Worm (Caenorhabditis elegans) whole organism, mixed stage, embryonic: ENCODE measurements around the gene F16B4.2.

Experiments
- M03D4.4 ChIP-seq: sonication (generic microtip); optimal IDR thresholded peaks from 2 replicates; lab custom pipeline; 2017; ENCODE audit warnings: mild to moderate bottlenecking, missing genetic modification characterization, missing compliant biosample characterization
- bed-3 ChIP-seq: fragments of 200-800 bp; sonication (Bioruptor generic); optimal IDR thresholded peaks from 3 replicates; lab custom pipeline; 2018; ENCODE audit warnings: mild to moderate bottlenecking, missing genetic modification characterization, moderate library complexity, missing compliant biosample characterization
- blmp-1 ChIP-seq: fragments of 150-350 bp; optimal IDR thresholded peaks from 2 replicates; lab custom pipeline; 2014; ENCODE audit warnings: missing biosample characterization, missing genetic modification characterization
- ceh-39 ChIP-seq: fragments of 150-350 bp; optimal IDR thresholded peaks from 2 replicates; lab custom pipeline; 2014; ENCODE audit warnings: missing biosample characterization, missing genetic modification characterization
- ceh-43 ChIP-seq: fragments of 200-800 bp; sonication (Bioruptor generic); optimal IDR thresholded peaks from 2 replicates; lab custom pipeline; 2018; ENCODE audit warnings: mild to moderate bottlenecking, missing genetic modification characterization, moderate library complexity, missing compliant biosample characterization
- ceh-83 ChIP-seq: fragments of 200-800 bp; sonication (Bioruptor generic); optimal IDR thresholded peaks from 2 replicates; lab custom pipeline; 2018; ENCODE audit warnings: mild to moderate bottlenecking, missing genetic modification characterization, missing compliant biosample characterization
- ces-1 ChIP-seq: fragments of 150-350 bp; optimal IDR thresholded peaks from 2 replicates; lab custom pipeline; 2014; ENCODE audit warnings: missing biosample characterization, missing genetic modification reagents, missing genetic modification characterization
- cnd-1 ChIP-seq: fragments of 200-800 bp; sonication (Bioruptor generic); optimal IDR thresholded peaks from 2 replicates; lab custom pipeline; 2018; ENCODE audit warnings: mild to moderate bottlenecking, missing genetic modification characterization, missing compliant biosample characterization
- elt-1 ChIP-seq: sonication (generic microtip); optimal IDR thresholded peaks from 2 replicates; lab custom pipeline; 2017; ENCODE audit warnings: missing genetic modification characterization, mild to moderate bottlenecking, missing compliant biosample characterization, antibody characterized with exemption, moderate library complexity, borderline replicate concordance; ENCODE audit not compliant: insufficient read depth
- elt-3 ChIP-seq: fragments of 150-350 bp; optimal IDR thresholded peaks from 2 replicates; lab custom pipeline; 2014; ENCODE audit warnings: missing biosample characterization, missing genetic modification characterization
- flh-1 ChIP-seq: fragments of 200-800 bp; sonication (Bioruptor generic); optimal IDR thresholded peaks from 2 replicates; lab custom pipeline; 2018; ENCODE audit warnings: mild to moderate bottlenecking, missing genetic modification characterization, moderate library complexity, missing compliant biosample characterization
- ham-2 ChIP-seq: fragments of 200-800 bp; sonication (Bioruptor generic); optimal IDR thresholded peaks from 2 replicates; lab custom pipeline; 2018; ENCODE audit warnings: mild to moderate bottlenecking, missing genetic modification characterization, missing compliant biosample characterization
- hlh-1 ChIP-seq: fragments of 150-350 bp; optimal IDR thresholded peaks from 2 replicates; lab custom pipeline; 2014; ENCODE audit warnings: missing biosample characterization, missing genetic modification reagents, missing genetic modification characterization
- lin-13 ChIP-seq: fragments of 150-350 bp; optimal IDR thresholded peaks from 2 replicates; lab custom pipeline; 2014; ENCODE audit warnings: missing biosample characterization, missing genetic modification characterization
- lin-32 ChIP-seq: fragments of 200-800 bp; sonication (Bioruptor generic); optimal IDR thresholded peaks from 2 replicates; lab custom pipeline; 2018; ENCODE audit warnings: mild to moderate bottlenecking, missing genetic modification characterization, missing compliant biosample characterization
- lsy-2 ChIP-seq: fragments of 150-350 bp; optimal IDR thresholded peaks from 2 replicates; lab custom pipeline; 2014; ENCODE audit warnings: missing biosample characterization, missing genetic modification characterization
- mab-5 ChIP-seq: fragments of 150-350 bp; optimal IDR thresholded peaks from 2 replicates; lab custom pipeline; 2014; ENCODE audit warnings: missing biosample characterization, missing genetic modification characterization
- mep-1 ChIP-seq: fragments of 150-350 bp; optimal IDR thresholded peaks from 2 replicates; lab custom pipeline; 2017; ENCODE audit warnings: missing biosample characterization, missing genetic modification reagents, missing genetic modification characterization, inconsistent platforms
- mls-2 ChIP-seq: sonication (generic microtip); optimal IDR thresholded peaks from 2 replicates; lab custom pipeline; 2016; ENCODE audit warnings: mild to moderate bottlenecking, missing genetic modification characterization, moderate library complexity, missing compliant biosample characterization
- nhr-12 ChIP-seq: fragments of 150-350 bp; optimal IDR thresholded peaks from 2 replicates; lab custom pipeline; 2014; ENCODE audit warnings: missing biosample characterization, missing genetic modification characterization
- nhr-2 ChIP-seq: fragments of 150-350 bp; optimal IDR thresholded peaks from 2 replicates; lab custom pipeline; 2014; ENCODE audit warnings: missing biosample characterization, missing genetic modification characterization
- nhr-237 ChIP-seq: fragments of 150-350 bp; optimal IDR thresholded peaks from 2 replicates; lab custom pipeline; 2014; ENCODE audit warnings: missing biosample characterization, missing genetic modification characterization
- nhr-28 ChIP-seq: fragments of 150-350 bp; optimal IDR thresholded peaks from 2 replicates; lab custom pipeline; 2014; ENCODE audit warnings: missing biosample characterization, missing genetic modification characterization
- nhr-76 ChIP-seq: sonication (generic microtip); optimal IDR thresholded peaks from 2 replicates; lab custom pipeline; 2017; ENCODE audit warnings: missing biosample characterization, missing genetic modification characterization
- pha-4 ChIP-seq: fragments of 150-350 bp; optimal IDR thresholded peaks from 2 replicates; lab custom pipeline; 2018; ENCODE audit warnings: missing biosample characterization, missing genetic modification reagents, missing genetic modification characterization
- sem-2 ChIP-seq: fragments of 200-800 bp; sonication (Bioruptor generic); optimal IDR thresholded peaks from 2 replicates; lab custom pipeline; 2018; ENCODE audit warnings: mild to moderate bottlenecking, missing genetic modification characterization, missing compliant biosample characterization
- snpc-4 ChIP-seq: fragments of 150-350 bp; optimal IDR thresholded peaks from 2 replicates; lab custom pipeline; 2014; ENCODE audit warnings: missing biosample characterization, missing genetic modification characterization
- sptf-1 ChIP-seq: sonication (generic microtip); optimal IDR thresholded peaks from 2 replicates; lab custom pipeline; 2017; ENCODE audit warnings: mild to moderate bottlenecking, missing genetic modification characterization, moderate library complexity, missing compliant biosample characterization
- unc-39 ChIP-seq: fragments of 150-350 bp; optimal IDR thresholded peaks from 2 replicates; lab custom pipeline; 2014; ENCODE audit warnings: missing biosample characterization, missing genetic modification characterization
- unc-62 ChIP-seq: fragments of 150-350 bp; optimal IDR thresholded peaks from 2 replicates; lab custom pipeline; 2014; ENCODE audit warnings: missing biosample characterization, missing genetic modification reagents, missing genetic modification characterization
- zip-8 ChIP-seq: fragments of 150-350 bp; optimal IDR thresholded peaks from 2 replicates; lab custom pipeline; 2014; ENCODE audit warnings: missing biosample characterization, missing genetic modification characterization
- ztf-11 ChIP-seq: fragments of 150-350 bp; optimal IDR thresholded peaks from 2 replicates; lab custom pipeline; 2014; ENCODE audit warnings: missing biosample characterization, missing genetic modification characterization

Gene F16B4.2

DNA sequence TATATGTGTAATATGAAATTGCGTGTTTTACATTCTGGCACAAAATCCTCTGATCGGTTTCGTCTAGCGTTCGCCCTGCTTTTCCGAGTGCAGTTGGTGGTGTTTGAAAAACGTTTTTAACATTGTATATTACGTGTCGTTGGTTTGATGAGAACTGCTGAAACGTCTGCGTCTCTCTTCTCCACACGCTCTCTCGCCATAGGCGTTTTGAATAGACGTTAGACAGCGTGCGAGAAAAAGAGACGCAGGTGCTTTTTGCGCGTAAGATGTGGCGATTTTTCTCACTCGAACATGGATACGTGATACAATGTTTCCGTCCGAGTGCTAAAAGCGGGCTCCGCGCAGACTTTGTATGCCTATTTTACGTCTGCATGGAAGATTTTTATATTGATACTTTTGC, 19.7 kb downstream of the F16B4.2 start:
- TF ChIP-seq nhr-2 (tag; lab: Kevin White, UChicago) = no peak
- TF ChIP-seq elt-1 (tag; lab: Kevin White, UChicago) = no peak
- no peak for TF ChIP-seq cnd-1 (tag; lab: Kevin White, UChicago)
- TF ChIP-seq lsy-2 (tag; lab: Kevin White, UChicago) = no peak
- no peak for TF ChIP-seq nhr-237
- no peak for TF ChIP-seq lin-32 (GFP tag; lab: Kevin White, UChicago)
- no peak for TF ChIP-seq sptf-1 (tag; lab: Kevin White, UChicago)
- TF ChIP-seq unc-39 (tag; lab: Kevin White, UChicago) = no peak
- no peak for TF ChIP-seq ceh-39 (tag; lab: Kevin White, UChicago)
- TF ChIP-seq mep-1 (tag; lab: Kevin White, UChicago) = no peak
- TF ChIP-seq bed-3 (GFP tag; lab: Kevin White, UChicago) = no peak
- TF ChIP-seq elt-3 (tag; lab: Kevin White, UChicago) = no peak
- no peak for TF ChIP-seq nhr-28 (tag; lab: Kevin White, UChicago)
- no peak for TF ChIP-seq zip-8 (tag; lab: Kevin White, UChicago)
- TF ChIP-seq flh-1 (GFP tag; lab: Kevin White, UChicago) = no peak
- TF ChIP-seq lin-13 = no peak
- no peak for TF ChIP-seq mls-2 (tag; lab: Kevin White, UChicago)
- no peak for TF ChIP-seq pha-4

DNA sequence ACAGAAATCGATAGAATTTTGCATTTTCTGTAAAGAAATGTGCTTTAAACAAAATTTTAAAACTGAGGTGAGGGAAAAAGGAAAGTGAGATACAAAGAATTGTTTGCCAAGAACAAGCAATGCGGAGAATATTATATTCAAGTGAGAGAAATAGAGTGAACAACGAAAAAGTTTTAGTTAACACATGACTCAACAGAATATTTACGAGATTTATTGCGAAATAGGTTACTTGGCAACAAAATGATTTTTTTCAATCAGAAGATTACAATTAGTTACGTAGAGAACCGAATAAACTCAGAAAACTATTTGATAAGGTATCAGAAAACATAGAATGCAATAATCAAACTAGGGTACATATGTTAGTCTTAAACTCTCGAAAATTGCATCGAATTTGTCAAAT, 20.7 kb downstream of the F16B4.2 start, which contains the start of gene nhr-117:
TSS of gene nhr-117 (minus strand) at position 27 of the 400 bp plus-strand sequence.
- TF ChIP-seq nhr-12 (tag; lab: Kevin White, UChicago) = no peak
- TF ChIP-seq, all 35 proteins: peak for 0

DNA sequence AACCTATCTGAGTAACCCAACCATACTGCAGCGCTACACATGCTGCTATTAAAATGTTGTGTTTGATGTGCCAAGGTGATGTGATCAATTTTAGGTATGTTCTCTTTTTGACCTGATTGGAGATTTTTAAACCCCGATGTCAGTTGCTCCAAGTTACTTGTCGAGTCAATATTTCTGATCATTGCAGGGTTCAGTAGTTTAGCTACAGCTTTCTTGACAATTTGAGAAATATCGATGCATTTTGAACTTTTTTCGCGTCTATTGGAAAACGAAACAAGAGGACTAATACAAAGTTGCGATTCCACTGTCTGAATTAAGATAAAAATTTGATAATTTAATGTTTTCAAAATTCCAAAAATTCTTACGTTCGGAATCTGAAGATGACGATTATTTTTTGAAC, 22.6 kb downstream of the F16B4.2 start:
- TF ChIP-seq mep-1 (tag; lab: Kevin White, UChicago) (no peak), mab-5 (tag; lab: Kevin White, UChicago) (no peak), lin-13 (no peak), ceh-83 (GFP tag; lab: Kevin White, UChicago) (no peak), nhr-12 (tag; lab: Kevin White, UChicago) (no peak), bed-3 (GFP tag; lab: Kevin White, UChicago) (no peak), unc-62 (GFP tag; lab: Kevin White, UChicago) (no peak), lsy-2 (tag; lab: Kevin White, UChicago) (no peak), sptf-1 (tag; lab: Kevin White, UChicago) (no peak), nhr-237 (no peak), zip-8 (tag; lab: Kevin White, UChicago) (no peak), pha-4 (no peak), lin-32 (GFP tag; lab: Kevin White, UChicago) (no peak), unc-39 (tag; lab: Kevin White, UChicago) (no peak), ztf-11 (tag; lab: Kevin White, UChicago) (no peak), nhr-28 (tag; lab: Kevin White, UChicago) (no peak), blmp-1 (no peak)

DNA sequence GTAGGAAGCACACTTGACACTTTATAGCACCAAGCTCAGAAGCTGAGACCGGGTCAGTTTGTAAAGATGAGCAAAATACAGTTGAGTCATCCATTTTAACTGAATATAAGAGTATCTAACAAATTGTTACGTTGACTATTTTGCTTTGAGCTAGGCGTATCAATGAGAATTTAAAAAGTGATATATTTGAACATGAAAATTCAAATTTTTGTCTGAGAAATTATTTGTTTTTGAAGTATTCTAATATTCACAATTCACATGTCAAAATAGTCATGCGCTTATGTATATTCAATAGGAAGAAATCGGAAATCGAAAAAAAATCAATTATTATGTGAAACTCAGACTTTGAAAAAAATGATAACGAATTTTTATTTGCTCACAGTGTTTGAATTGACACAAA, 23.5 kb downstream of the F16B4.2 start, which contains the start of gene nhr-110:
TSS of gene nhr-110 (minus strand) at position 101 of the 400 bp plus-strand sequence.
- TF ChIP-seq pha-4 = no peak
- no peak for TF ChIP-seq cnd-1 (tag; lab: Kevin White, UChicago)
- TF ChIP-seq nhr-237 = no peak
- no peak for TF ChIP-seq flh-1 (GFP tag; lab: Kevin White, UChicago)
- no peak for TF ChIP-seq lin-32 (GFP tag; lab: Kevin White, UChicago)
- TF ChIP-seq hlh-1 = no peak
- no peak for TF ChIP-seq blmp-1
- TF ChIP-seq sptf-1 (tag; lab: Kevin White, UChicago) = no peak
- TF ChIP-seq ceh-39 (tag; lab: Kevin White, UChicago) = no peak
- TF ChIP-seq sem-2 (GFP tag; lab: Kevin White, UChicago) = no peak
- TF ChIP-seq ces-1 (GFP tag; lab: Kevin White, UChicago) = no peak
- TF ChIP-seq nhr-2 (tag; lab: Kevin White, UChicago) = no peak
- no peak for TF ChIP-seq snpc-4 (tag; lab: Kevin White, UChicago)
- no peak for TF ChIP-seq mls-2 (tag; lab: Kevin White, UChicago)
- no peak for TF ChIP-seq M03D4.4

DNA sequence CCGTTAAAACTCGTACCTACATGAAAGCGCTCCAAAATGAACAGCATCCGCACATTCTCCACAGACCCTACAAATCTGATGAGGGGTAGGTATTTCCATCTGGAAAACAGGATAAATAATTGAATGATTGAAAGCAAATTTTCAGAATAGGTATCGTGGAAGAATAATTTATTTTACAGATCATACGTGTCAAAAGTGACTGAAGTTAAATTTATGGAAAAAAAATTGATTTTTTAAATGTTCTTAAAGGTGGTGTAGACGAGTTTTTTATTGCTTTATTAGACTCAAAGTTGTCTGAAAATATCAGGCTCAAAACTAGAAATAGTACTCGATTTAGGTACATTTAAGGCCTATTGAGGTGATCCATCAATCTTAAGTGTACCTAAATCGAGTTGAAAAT, 25.9 kb downstream of the F16B4.2 start, which contains the start of gene nhr-237:
TSS of gene nhr-237 (minus strand) at position 101 of the 400 bp plus-strand sequence.
- TF ChIP-seq ceh-83 (GFP tag; lab: Kevin White, UChicago) = no peak
- TF ChIP-seq hlh-1 = no peak
- no peak for TF ChIP-seq nhr-12 (tag; lab: Kevin White, UChicago)
- no peak for TF ChIP-seq mls-2 (tag; lab: Kevin White, UChicago)
- TF ChIP-seq sem-2 (GFP tag; lab: Kevin White, UChicago) = no peak
- TF ChIP-seq blmp-1 = no peak
- TF ChIP-seq nhr-76 (tag; lab: Kevin White, UChicago) = no peak
- TF ChIP-seq mep-1 (tag; lab: Kevin White, UChicago) = no peak
- no peak for TF ChIP-seq ceh-43 (GFP tag; lab: Kevin White, UChicago)
- no peak for TF ChIP-seq nhr-28 (tag; lab: Kevin White, UChicago)
- no peak for TF ChIP-seq ham-2 (GFP tag; lab: Kevin White, UChicago)
- TF ChIP-seq, all 35 proteins: peak for 0
